Worm (Caenorhabditis elegans): ENCODE results near the gene F15H10.5.

DNA sequence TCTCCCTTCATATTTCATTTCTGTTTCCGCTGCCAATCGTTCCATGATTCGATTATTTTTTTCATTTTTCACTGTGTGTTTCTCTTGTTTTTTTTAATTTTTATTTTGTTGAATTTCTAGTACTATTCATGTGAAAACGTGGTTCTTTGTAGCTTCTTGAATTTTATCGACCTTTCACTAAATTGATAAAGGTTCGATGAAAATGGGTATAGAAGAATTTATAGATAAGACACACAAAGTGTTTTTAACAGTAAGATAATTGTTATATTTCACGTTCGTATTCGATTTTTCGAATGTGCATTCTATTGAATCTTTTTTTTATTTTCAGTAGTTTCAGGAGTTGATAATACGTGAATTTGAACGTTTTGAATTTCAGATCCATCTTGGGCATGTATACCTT is 46.9 kb downstream of the F15H10.5 start, which contains the start of gene ugt-49:
- no peak for TF ChIP-seq ama-1 (optimal IDR thresholded peaks at IDR 0.05)
- no peak for TF ChIP-seq ama-1 (GFP tag; optimal IDR thresholded peaks at IDR 0.05)
- TF ChIP-seq unc-62 (GFP tag; optimal IDR thresholded peaks at IDR 0.05): no peak
- TF ChIP-seq K11D2.4 (GFP tag; IDR thresholded peaks at IDR 0.05): no peak
- no peak for TF ChIP-seq akir-1 (GFP tag; optimal IDR thresholded peaks at IDR 0.05)
- TF ChIP-seq nhr-27 (tag; optimal IDR thresholded peaks at IDR 0.05): no peak
- TF ChIP-seq rpc-1 (optimal IDR thresholded peaks at IDR 0.05): no peak
- no peak for TF ChIP-seq rpc-1 (tag; optimal IDR thresholded peaks at IDR 0.05)
- no peak for TF ChIP-seq Y53F4B.3 (GFP tag; IDR thresholded peaks at IDR 0.05)
- TF ChIP-seq nhr-179 (tag; optimal IDR thresholded peaks at IDR 0.05): no peak
- no peak for TF ChIP-seq snpc-3.4 (tag; optimal IDR thresholded peaks at IDR 0.05)
- TF ChIP-seq fkh-3 (tag; optimal IDR thresholded peaks at IDR 0.05): no peak
- TF ChIP-seq lsy-27 (tag; optimal IDR thresholded peaks at IDR 0.05; ENCODE audit: borderline replicate concordance, insufficient read depth): no peak
- no peak for TF ChIP-seq hrde-1 (tag; optimal IDR thresholded peaks at IDR 0.05; ENCODE audit: borderline replicate concordance)
- no peak for TF ChIP-seq hlh-26 (GFP tag; conservative IDR thresholded peaks at IDR 0.05)
- no peak for TF ChIP-seq snpc-4 (GFP tag; optimal IDR thresholded peaks at IDR 0.05)
- no peak for TF ChIP-seq snpc-4 (tag; optimal IDR thresholded peaks at IDR 0.05)
